Worm (Caenorhabditis elegans) whole organism, L2 larva: Measurements from ENCODE around the gene srlf-26.
A peak's percentile ranks its signal among the peaks of the same experiment; 100 is the strongest.

Experiments used
- C34F6.9 ChIP-seq: fragments of 150-350 bp; optimal IDR thresholded peaks from 2 replicates; lab custom pipeline; 2014; ENCODE audit warnings: missing biosample characterization, missing genetic modification characterization
- F13H6.1 ChIP-seq: sonication (generic microtip); optimal IDR thresholded peaks from 2 replicates; lab custom pipeline; 2016; ENCODE audit warnings: missing genetic modification characterization, missing compliant biosample characterization
- R02D3.7 ChIP-seq: fragments of 150-350 bp; optimal IDR thresholded peaks from 2 replicates; lab custom pipeline; 2014; ENCODE audit warnings: missing biosample characterization, missing genetic modification characterization
- Y55F3AM.14 ChIP-seq: fragments of 200-800 bp; sonication (Bioruptor generic); optimal IDR thresholded peaks from 2 replicates; lab custom pipeline; 2018; ENCODE audit warnings: mild to moderate bottlenecking, missing genetic modification characterization, missing compliant biosample characterization
- ZK546.5 ChIP-seq: sonication (generic microtip); optimal IDR thresholded peaks from 2 replicates; lab custom pipeline; 2017; ENCODE audit warnings: missing biosample characterization, missing genetic modification characterization
- alr-1 ChIP-seq: fragments of 150-350 bp; optimal IDR thresholded peaks from 2 replicates; lab custom pipeline; 2014; ENCODE audit warnings: missing biosample characterization, missing genetic modification characterization
- aly-2 ChIP-seq: fragments of 150-350 bp; optimal IDR thresholded peaks from 2 replicates; lab custom pipeline; 2014; ENCODE audit warnings: missing biosample characterization, missing genetic modification characterization
- ama-1 ChIP-seq: fragments of 150-350 bp; optimal IDR thresholded peaks from 2 replicates; lab custom pipeline; 2018; ENCODE audit warnings: inconsistent platforms
- blmp-1 ChIP-seq: sonication (generic microtip); optimal IDR thresholded peaks from 2 replicates; lab custom pipeline; 2017; ENCODE audit warnings: missing genetic modification characterization, mild to moderate bottlenecking, missing compliant biosample characterization, antibody characterized with exemption, moderate library complexity; ENCODE audit not compliant: insufficient read depth
- ceh-16 ChIP-seq: fragments of 150-350 bp; optimal IDR thresholded peaks from 2 replicates; lab custom pipeline; 2014; ENCODE audit warnings: missing biosample characterization, missing genetic modification characterization
- ceh-82 ChIP-seq: fragments of 150-350 bp; optimal IDR thresholded peaks from 2 replicates; lab custom pipeline; 2014; ENCODE audit warnings: missing biosample characterization, missing genetic modification characterization
- crh-2 ChIP-seq: sonication (generic microtip); optimal IDR thresholded peaks from 2 replicates; lab custom pipeline; 2017; ENCODE audit warnings: missing biosample characterization, missing genetic modification characterization
- dmd-4 ChIP-seq: sonication (generic microtip); optimal IDR thresholded peaks from 2 replicates; lab custom pipeline; 2017; ENCODE audit warnings: missing biosample characterization, missing genetic modification characterization
- egl-27 ChIP-seq: sonication (generic microtip); optimal IDR thresholded peaks from 3 replicates; lab custom pipeline; 2017; ENCODE audit warnings: missing biosample characterization, missing genetic modification reagents, missing genetic modification characterization
- elt-1 ChIP-seq: fragments of 150-350 bp; optimal IDR thresholded peaks from 2 replicates; lab custom pipeline; 2014; ENCODE audit warnings: missing biosample characterization, missing genetic modification characterization
- elt-3 ChIP-seq: sonication (generic microtip); optimal IDR thresholded peaks from 2 replicates; lab custom pipeline; 2017; ENCODE audit warnings: missing biosample characterization, missing genetic modification characterization
- fos-1 ChIP-seq: fragments of 150-350 bp; optimal IDR thresholded peaks from 2 replicates; lab custom pipeline; 2014; ENCODE audit warnings: missing biosample characterization, missing genetic modification characterization
- gmeb-1 ChIP-seq: fragments of 150-350 bp; optimal IDR thresholded peaks from 2 replicates; lab custom pipeline; 2014; ENCODE audit warnings: missing biosample characterization, missing genetic modification characterization
- lin-11 ChIP-seq: fragments of 150-350 bp; sonication (generic microtip); optimal IDR thresholded peaks from 2 replicates; lab custom pipeline; 2014; ENCODE audit warnings: missing biosample characterization, missing genetic modification characterization, inconsistent platforms, mixed read lengths
- lin-13 ChIP-seq: fragments of 150-350 bp; optimal IDR thresholded peaks from 2 replicates; lab custom pipeline; 2014; ENCODE audit warnings: missing biosample characterization, missing genetic modification reagents, missing genetic modification characterization
- lin-39 ChIP-seq: fragments of 150-350 bp; optimal IDR thresholded peaks from 2 replicates; lab custom pipeline; 2014; ENCODE audit warnings: missing biosample characterization, missing genetic modification reagents, missing genetic modification characterization
- lsy-2 ChIP-seq, 2 experiments: fragments of 150-350 bp in 1 of 2; sonication (generic microtip) in 1 of 2; optimal IDR thresholded peaks; 2 replicates each; lab custom pipeline; 2014 to 2017; ENCODE audit warnings: missing biosample characterization in 2 of 2, missing genetic modification characterization in 2 of 2
- mab-5 ChIP-seq: fragments of 150-350 bp; optimal IDR thresholded peaks from 2 replicates; lab custom pipeline; 2014; ENCODE audit warnings: missing biosample characterization, missing genetic modification characterization
- mbf-1 ChIP-seq: sonication (generic microtip); optimal IDR thresholded peaks from 2 replicates; lab custom pipeline; 2017; ENCODE audit warnings: missing biosample characterization, missing genetic modification characterization
- mdl-1 ChIP-seq, 2 experiments: fragments of 150-350 bp in 1 of 2; sonication (generic microtip) in 1 of 2; optimal IDR thresholded peaks; 2 replicates each; lab custom pipeline; 2017; ENCODE audit warnings: missing biosample characterization in 2 of 2, missing genetic modification characterization in 2 of 2
- nhr-10 ChIP-seq: sonication (generic microtip); optimal IDR thresholded peaks from 2 replicates; lab custom pipeline; 2017; ENCODE audit warnings: missing biosample characterization, missing genetic modification characterization
- nhr-11 ChIP-seq: fragments of 150-350 bp; optimal IDR thresholded peaks from 2 replicates; lab custom pipeline; 2014; ENCODE audit warnings: missing biosample characterization, missing genetic modification characterization
- nhr-129 ChIP-seq: fragments of 150-350 bp; optimal IDR thresholded peaks from 2 replicates; lab custom pipeline; 2014; ENCODE audit warnings: missing biosample characterization, missing genetic modification characterization
- nhr-21 ChIP-seq: fragments of 150-350 bp; optimal IDR thresholded peaks from 2 replicates; lab custom pipeline; 2014; ENCODE audit warnings: missing biosample characterization, missing genetic modification characterization
- nhr-23 ChIP-seq: fragments of 150-350 bp; optimal IDR thresholded peaks from 2 replicates; lab custom pipeline; 2014; ENCODE audit warnings: missing biosample characterization, missing genetic modification reagents, missing genetic modification characterization
- nhr-237 ChIP-seq: fragments of 150-350 bp; optimal IDR thresholded peaks from 2 replicates; lab custom pipeline; 2014; ENCODE audit warnings: missing biosample characterization, missing genetic modification characterization
- nhr-25 ChIP-seq: fragments of 150-350 bp; sonication (generic microtip); optimal IDR thresholded peaks from 3 replicates; lab custom pipeline; 2014; ENCODE audit warnings: missing biosample characterization, missing genetic modification characterization
- nhr-6 ChIP-seq: fragments of 150-350 bp; optimal IDR thresholded peaks from 2 replicates; lab custom pipeline; 2014; ENCODE audit warnings: missing biosample characterization, missing genetic modification characterization
- nhr-77 ChIP-seq: fragments of 150-350 bp; optimal IDR thresholded peaks from 2 replicates; lab custom pipeline; 2014; ENCODE audit warnings: missing biosample characterization, missing genetic modification characterization
- peb-1 ChIP-seq: fragments of 150-350 bp; optimal IDR thresholded peaks from 2 replicates; lab custom pipeline; 2014; ENCODE audit warnings: missing biosample characterization, missing genetic modification characterization
- sem-4 ChIP-seq: fragments of 150-350 bp; optimal IDR thresholded peaks from 2 replicates; lab custom pipeline; 2014; ENCODE audit warnings: missing biosample characterization, missing genetic modification reagents, missing genetic modification characterization
- skn-1 ChIP-seq: sonication (generic microtip); optimal IDR thresholded peaks from 2 replicates; lab custom pipeline; 2017; ENCODE audit warnings: missing biosample characterization, missing genetic modification characterization
- sma-3 ChIP-seq: sonication (generic microtip); optimal IDR thresholded peaks from 2 replicates; lab custom pipeline; 2016; ENCODE audit warnings: missing genetic modification reagents, missing genetic modification characterization, missing compliant biosample characterization
- sma-9 ChIP-seq, 2 experiments: fragments of 150-350 bp in 1 of 2; sonication (generic microtip) in 1 of 2; optimal IDR thresholded peaks; 2 replicates each; lab custom pipeline; 2014 to 2016; ENCODE audit warnings: missing genetic modification characterization in 2 of 2, mild to moderate bottlenecking in 1 of 2, missing biosample characterization in 1 of 2, missing compliant biosample characterization in 1 of 2, missing genetic modification reagents in 1 of 2, moderate library complexity in 1 of 2
- snpc-4 ChIP-seq: fragments of 150-350 bp; optimal IDR thresholded peaks from 2 replicates; lab custom pipeline; 2014; ENCODE audit warnings: missing biosample characterization, missing genetic modification characterization
- unc-39 ChIP-seq: fragments of 150-350 bp; optimal IDR thresholded peaks from 2 replicates; lab custom pipeline; 2014; ENCODE audit warnings: missing biosample characterization, missing genetic modification characterization
- unc-55 ChIP-seq: fragments of 150-350 bp; sonication (generic microtip); optimal IDR thresholded peaks from 3 replicates; lab custom pipeline; 2014; ENCODE audit warnings: missing biosample characterization, missing genetic modification reagents, missing genetic modification characterization
- unc-62 ChIP-seq: fragments of 150-350 bp; optimal IDR thresholded peaks from 2 replicates; lab custom pipeline; 2014; ENCODE audit warnings: missing biosample characterization, missing genetic modification reagents, missing genetic modification characterization
- zag-1 ChIP-seq: fragments of 150-350 bp; optimal IDR thresholded peaks from 2 replicates; lab custom pipeline; 2014; ENCODE audit warnings: missing biosample characterization, missing genetic modification characterization
- ztf-1 ChIP-seq: fragments of 200-800 bp; sonication (Bioruptor generic); conservative IDR thresholded peaks from 2 replicates; pipeline ENCODE4 v1.3.6; 2022; ENCODE audit warnings: missing genetic modification characterization, missing compliant biosample characterization
- ztf-11 ChIP-seq: sonication (generic microtip); optimal IDR thresholded peaks from 2 replicates; lab custom pipeline; 2017; ENCODE audit warnings: missing biosample characterization, missing genetic modification characterization
- ztf-4 ChIP-seq: fragments of 150-350 bp; optimal IDR thresholded peaks from 2 replicates; lab custom pipeline; 2014; ENCODE audit warnings: missing biosample characterization, missing genetic modification characterization

The srlf-26 gene

ce11 chrIV:13701472-13701871, 22.7 kb downstream of the srlf-26 start:
- peak; percentile 27 for TF ChIP-seq nhr-129
- TF ChIP-seq unc-62 (GFP tag; lab: Kevin White, UChicago) = no peak
- TF ChIP-seq lsy-2 (tag; optimal IDR thresholded peaks at IDR 0.05; lab: Kevin White, UChicago) = no peak
- TF ChIP-seq R02D3.7 (tag; lab: Kevin White, UChicago) = no peak

- TF ChIP-seq aly-2 (no peak), ceh-16 (tag; lab: Kevin White, UChicago) (no peak), unc-62 (GFP tag; lab: Kevin White, UChicago) (peak; percentile 2), nhr-129 (peak; percentile 20), crh-2 (tag; lab: Kevin White, UChicago) (no peak), dmd-4 (tag; lab: Kevin White, UChicago) (no peak), Y55F3AM.14 (GFP tag; lab: Kevin White, UChicago) (peak; percentile 29), R02D3.7 (tag; lab: Kevin White, UChicago) (no peak), mab-5 (peak; percentile 57), mbf-1 (tag; lab: Kevin White, UChicago) (no peak), mdl-1 (tag; optimal IDR thresholded peaks at IDR 0.05; lab: Kevin White, UChicago) (no peak), sma-9 (GFP tag; optimal IDR thresholded peaks at IDR 0.05; lab: Kevin White, UChicago) (no peak), sma-9 (tag; optimal IDR thresholded peaks at IDR 0.05; lab: Kevin White, UChicago) (no peak), ztf-4 (no peak), fos-1 (tag; lab: Kevin White, UChicago) (no peak), ztf-1 (GFP tag; lab: Robert Waterston, UW) (no peak)
These were observed 23.9 kb downstream of the srlf-26 start for ce11 chrIV:13702681-13703080.

ce11 chrIV:13703828-13704425, 25.2 kb downstream of the srlf-26 start, which contains the start of gene tlp-1:
tlp-1 (minus strand) TSS chrIV:13704082.
- TF ChIP-seq ceh-82 = no peak
- TF ChIP-seq skn-1 (tag; lab: Kevin White, UChicago) = no peak
- TF ChIP-seq peb-1 = no peak
- TF ChIP-seq sem-4 (tag; lab: Kevin White, UChicago) = no peak
- peak; percentile 61 for TF ChIP-seq ama-1
- no peak for TF ChIP-seq nhr-6 (tag; lab: Kevin White, UChicago)
- no peak for TF ChIP-seq ztf-11 (tag; lab: Kevin White, UChicago)
- peak; percentile 11 for TF ChIP-seq C34F6.9 (tag; lab: Kevin White, UChicago)
- TF ChIP-seq aly-2 = no peak
- TF ChIP-seq lin-13 (GFP tag; lab: Kevin White, UChicago) = no peak
- TF ChIP-seq nhr-11 = no peak
- no peak for TF ChIP-seq elt-3 (tag; lab: Kevin White, UChicago)
- TF ChIP-seq mab-5 = peak; percentile 95
- TF ChIP-seq mdl-1 (tag; optimal IDR thresholded peaks at IDR 0.05; lab: Kevin White, UChicago) = no peak
- TF ChIP-seq sma-9 (GFP tag; optimal IDR thresholded peaks at IDR 0.05; lab: Kevin White, UChicago) = peak; percentile 55
- no peak for TF ChIP-seq sma-9 (tag; optimal IDR thresholded peaks at IDR 0.05; lab: Kevin White, UChicago)
- TF ChIP-seq ztf-1 (GFP tag; lab: Robert Waterston, UW) = no peak
- TF ChIP-seq fos-1 (tag; lab: Kevin White, UChicago) = peak; percentile 63
- no peak for TF ChIP-seq alr-1
- no peak for TF ChIP-seq zag-1 (tag; lab: Kevin White, UChicago)
- peak; percentile 72 for TF ChIP-seq unc-62 (GFP tag; lab: Kevin White, UChicago)
- TF ChIP-seq nhr-10 (tag; lab: Kevin White, UChicago) = no peak
- no peak for TF ChIP-seq crh-2 (tag; lab: Kevin White, UChicago)
- TF ChIP-seq elt-1 (tag; lab: Kevin White, UChicago) = no peak
- peak; percentile 60 for TF ChIP-seq egl-27
- no peak for TF ChIP-seq unc-55 (GFP tag; lab: Kevin White, UChicago)
- TF ChIP-seq nhr-77 (tag; lab: Kevin White, UChicago) = no peak
- TF ChIP-seq unc-39 (tag; lab: Kevin White, UChicago) = no peak
- TF ChIP-seq lin-11 = no peak
- TF ChIP-seq snpc-4 (tag; lab: Kevin White, UChicago) = no peak
- TF ChIP-seq nhr-21 (tag; lab: Kevin White, UChicago) = peak; percentile 44
- no peak for TF ChIP-seq Y55F3AM.14 (GFP tag; lab: Kevin White, UChicago)
- no peak for TF ChIP-seq nhr-237 (tag; lab: Kevin White, UChicago)
- peak; percentile 65 for TF ChIP-seq sma-3 (GFP tag; lab: Kevin White, UChicago)
- no peak for TF ChIP-seq R02D3.7 (tag; lab: Kevin White, UChicago)
- TF ChIP-seq lin-39 = peak; percentile 79
- TF ChIP-seq ZK546.5 (tag; lab: Kevin White, UChicago) = no peak
- no peak for TF ChIP-seq mbf-1 (tag; lab: Kevin White, UChicago)
- no peak for TF ChIP-seq nhr-23 (tag; lab: Kevin White, UChicago)
- TF ChIP-seq F13H6.1 (tag; lab: Kevin White, UChicago) = no peak
- peak; percentile 99 for TF ChIP-seq ceh-16 (tag; lab: Kevin White, UChicago)
- no peak for TF ChIP-seq gmeb-1
- TF ChIP-seq ztf-4 = no peak
- peak; percentile 74 for TF ChIP-seq nhr-129
- TF ChIP-seq blmp-1 (tag; lab: Kevin White, UChicago) = peak; percentile 74
- peak; percentile 63 for TF ChIP-seq nhr-25 (tag; lab: Kevin White, UChicago)
- TF ChIP-seq lsy-2 (tag; optimal IDR thresholded peaks at IDR 0.05; lab: Kevin White, UChicago) = peak in 1 of 2 experiments; percentile 61
